Fruit fly (Drosophila melanogaster): Measurements from ENCODE around the gene chico.

The chico gene

DNA sequence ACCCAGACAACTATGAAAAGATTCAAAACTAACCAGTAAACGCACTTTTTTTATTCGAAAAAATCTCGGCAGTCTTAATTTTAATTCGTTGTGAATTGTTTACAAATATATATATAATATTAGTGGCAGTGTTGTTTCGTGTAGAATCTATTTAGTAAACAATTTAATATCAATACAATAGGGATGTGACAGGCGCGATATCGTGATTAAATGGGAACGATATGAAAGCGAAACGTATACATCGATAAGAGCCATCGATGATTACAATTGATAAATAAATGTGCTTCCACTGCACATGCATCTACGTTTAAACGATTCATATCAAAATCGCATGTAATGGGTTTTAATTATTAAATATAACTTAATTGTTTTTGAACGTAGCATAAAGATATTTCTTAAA lies 30.5 kb upstream of the chico start (continued):
- TF ChIP-seq Dll (GFP tag; IDR thresholded peaks at IDR 0.05; ENCODE audit: partially characterized antibody) = peak; percentile 81
- peak; percentile 82 for TF ChIP-seq hb (GFP tag; IDR thresholded peaks at IDR 0.05; ENCODE audit: partially characterized antibody)
- peak; percentile 48; the same call in 1 of the 2 replicates for TF ChIP-seq Rfx (GFP tag; IDR thresholded peaks at IDR 0.05)
- TF ChIP-seq Sry-δ (GFP tag; optimal IDR thresholded peaks at IDR 0.05) = peak; percentile 87
- TF ChIP-seq stwl (tag; optimal IDR thresholded peaks at IDR 0.05) = peak; percentile 59
- no peak for TF ChIP-seq Hr78 (GFP tag; optimal IDR thresholded peaks at IDR 0.05)
- TF ChIP-seq Doc3 (GFP tag; IDR thresholded peaks at IDR 0.05; ENCODE audit: partially characterized antibody) = peak; percentile 68
- TF ChIP-seq mld (GFP tag; IDR thresholded peaks at IDR 0.05; ENCODE audit: partially characterized antibody) = peak; percentile 90
- TF ChIP-seq CG42726 (GFP tag; IDR thresholded peaks at IDR 0.05; ENCODE audit: partially characterized antibody) = peak; percentile 97
- no peak for TF ChIP-seq lab (GFP tag; optimal IDR thresholded peaks at IDR 0.05)
- no peak for TF ChIP-seq CG3847 (GFP tag; IDR thresholded peaks at IDR 0.05)
- TF ChIP-seq Dref (GFP tag; IDR thresholded peaks at IDR 0.05) = peak; percentile 95
- peak; percentile 7 for TF ChIP-seq HmgZ (tag; optimal IDR thresholded peaks at IDR 0.05)
- TF ChIP-seq sna (GFP tag; IDR thresholded peaks at IDR 0.05; ENCODE audit: partially characterized antibody) = peak; percentile 79
- TF ChIP-seq CG2129 (GFP tag; IDR thresholded peaks at IDR 0.05; ENCODE audit: partially characterized antibody) = peak; percentile 64; the same call in 1 of the 2 replicates
- TF ChIP-seq CG12299 (tag; optimal IDR thresholded peaks at IDR 0.05) = peak; percentile 38
- TF ChIP-seq gsb (GFP tag; IDR thresholded peaks at IDR 0.05) = no peak
- TF ChIP-seq ato (GFP tag; IDR thresholded peaks at IDR 0.05; ENCODE audit: partially characterized antibody) = peak; percentile 92
- TF ChIP-seq CG17568 (GFP tag; optimal IDR thresholded peaks at IDR 0.05) = no peak
- peak; percentile 90 for TF ChIP-seq CG1603 (tag; optimal IDR thresholded peaks at IDR 0.05)
- TF ChIP-seq chinmo (GFP tag; IDR thresholded peaks at IDR 0.05; ENCODE audit: partially characterized antibody) = peak; percentile 81; the same call in 1 of the 4 replicates
- peak; percentile 93 for TF ChIP-seq CG7357 (GFP tag; IDR thresholded peaks at IDR 0.05)
- TF ChIP-seq CG4617 (GFP tag; optimal IDR thresholded peaks at IDR 0.05; ENCODE audit: borderline replicate concordance) = peak; percentile 43
- peak; percentile 37; the same call in 1 of the 2 replicates for TF ChIP-seq MBD-R2 (GFP tag; IDR thresholded peaks at IDR 0.05)
- peak; percentile 86 for TF ChIP-seq CG34224 (GFP tag; IDR thresholded peaks at IDR 0.05; ENCODE audit: partially characterized antibody)
- peak; percentile 85 for TF ChIP-seq CG13287 (GFP tag; IDR thresholded peaks at IDR 0.05; ENCODE audit: partially characterized antibody)
- TF ChIP-seq CG8290 (GFP tag; optimal IDR thresholded peaks at IDR 0.05) = peak; percentile 2
- no peak for TF ChIP-seq CG8290 (tag; optimal IDR thresholded peaks at IDR 0.05)
- peak; percentile 70 for TF ChIP-seq CG12659 (GFP tag; optimal IDR thresholded peaks at IDR 0.05)
- no peak for TF ChIP-seq tap (tag; optimal IDR thresholded peaks at IDR 0.05)
- peak; percentile 75 for TF ChIP-seq pzg (GFP tag; optimal IDR thresholded peaks at IDR 0.05)
- peak; percentile 88 for TF ChIP-seq vnd (GFP tag; IDR thresholded peaks at IDR 0.05; ENCODE audit: partially characterized antibody)
- peak; percentile 90 for TF ChIP-seq CG3995 (GFP tag; optimal IDR thresholded peaks at IDR 0.05)
- TF ChIP-seq Opbp (GFP tag; IDR thresholded peaks at IDR 0.05; ENCODE audit: partially characterized antibody) = peak; percentile 96
- TF ChIP-seq CG8924 (tag; optimal IDR thresholded peaks at IDR 0.05) = peak; percentile 63
- no peak for TF ChIP-seq dmrt99B (tag; optimal IDR thresholded peaks at IDR 0.05)
- no peak for TF ChIP-seq slbo (GFP tag; IDR thresholded peaks at IDR 0.05)
- peak; percentile 59 for TF ChIP-seq CG17802 (tag; optimal IDR thresholded peaks at IDR 0.05)
- 0 out of 3 replicates have a peak, but pooled peaks have one; percentile 12 for TF ChIP-seq zfh1 (GFP tag; IDR thresholded peaks at IDR 0.05)
- TF ChIP-seq hbn (GFP tag; IDR thresholded peaks at IDR 0.05; ENCODE audit: partially characterized antibody) = peak; percentile 61; the same call in 1 of the 2 replicates
- TF ChIP-seq CG14860 (GFP tag; IDR thresholded peaks at IDR 0.05; ENCODE audit: partially characterized antibody) = peak; percentile 85
- TF ChIP-seq ssp (GFP tag; IDR thresholded peaks at IDR 0.05) = peak; percentile 82
- TF ChIP-seq Med (GFP tag) = peak; percentile 46
- peak; percentile 91 for TF ChIP-seq pfk (GFP tag; optimal IDR thresholded peaks at IDR 0.05)
- TF ChIP-seq nmo (GFP tag; optimal IDR thresholded peaks at IDR 0.05) = peak; percentile 16
- TF ChIP-seq CG13424 (tag; optimal IDR thresholded peaks at IDR 0.05) = peak; percentile 7
- TF ChIP-seq CG14441 (GFP tag; IDR thresholded peaks at IDR 0.05) = no peak
- peak; percentile 42 for TF ChIP-seq CG2116 (GFP tag; optimal IDR thresholded peaks at IDR 0.05)
